Worm (Caenorhabditis elegans): ENCODE results near the gene D2096.10.

The D2096.10 gene

ce11 chrIV:8377501-8377900 is 11.5 kb downstream of the D2096.10 start, which contains the start of gene D2096.7 (continued):
- TF ChIP-seq tlf-1 (GFP tag; optimal IDR thresholded peaks at IDR 0.05) (peak; percentile 62), ztf-28 (GFP tag; IDR thresholded peaks at IDR 0.05) (no peak), nfya-1 (tag; optimal IDR thresholded peaks at IDR 0.05; ENCODE audit: borderline replicate concordance, insufficient read depth) (no peak), pha-4 (tag; optimal IDR thresholded peaks at IDR 0.05) (no peak), madf-6 (GFP tag; IDR thresholded peaks at IDR 0.05) (peak; percentile 86), athp-1 (tag; optimal IDR thresholded peaks at IDR 0.05) (peak; percentile 92), hmg-1.2 (GFP tag; IDR thresholded peaks at IDR 0.05) (peak; percentile 54; the same call in 1 of the 2 replicates), K11D2.4 (GFP tag; IDR thresholded peaks at IDR 0.05) (0 out of 2 replicates have a peak, but pooled peaks have one; percentile 22), rec-8 (tag; optimal IDR thresholded peaks at IDR 0.05) (no peak), lsy-27 (tag; optimal IDR thresholded peaks at IDR 0.05; ENCODE audit: borderline replicate concordance, insufficient read depth) (no peak), ama-1 (optimal IDR thresholded peaks at IDR 0.05) (peak; percentile 74), ama-1 (GFP tag; optimal IDR thresholded peaks at IDR 0.05) (peak; percentile 76 to 95), F10E7.11 (tag; optimal IDR thresholded peaks at IDR 0.05) (peak; percentile 85), F52B5.7 (tag; optimal IDR thresholded peaks at IDR 0.05) (peak; percentile 93), ztf-3 (GFP tag; optimal IDR thresholded peaks at IDR 0.05) (no peak), gei-17 (GFP tag; optimal IDR thresholded peaks at IDR 0.05) (peak; percentile 53), lin-40 (tag; optimal IDR thresholded peaks at IDR 0.05) (no peak), ceh-91 (GFP tag; IDR thresholded peaks at IDR 0.05) (no peak), nhr-27 (tag; optimal IDR thresholded peaks at IDR 0.05) (peak; percentile 85), F23B12.7 (tag; optimal IDR thresholded peaks at IDR 0.05; ENCODE audit: insufficient read depth) (no peak), rpc-1 (optimal IDR thresholded peaks at IDR 0.05) (no peak), rpc-1 (tag; optimal IDR thresholded peaks at IDR 0.05) (peak; percentile 11), egrh-3 (GFP tag; IDR thresholded peaks at IDR 0.05) (no peak), F57C9.4 (tag; optimal IDR thresholded peaks at IDR 0.05) (peak; percentile 72), ekl-4 (GFP tag; IDR thresholded peaks at IDR 0.05) (peak; percentile 92), lir-1 (GFP tag; conservative IDR thresholded peaks at IDR 0.05) (no peak), dpl-1 (GFP tag; optimal IDR thresholded peaks at IDR 0.05) (no peak), nhr-90 (tag; optimal IDR thresholded peaks at IDR 0.05) (peak; percentile 81), Y56A3A.18 (GFP tag; IDR thresholded peaks at IDR 0.05) (peak; percentile 95), egl-44 (GFP tag; IDR thresholded peaks at IDR 0.05) (no peak; the same call in none of the 2 replicates), madf-10 (tag; optimal IDR thresholded peaks at IDR 0.05) (no peak), snpc-1.1 (tag; optimal IDR thresholded peaks at IDR 0.05; ENCODE audit: insufficient read depth) (peak; percentile 48), nfya-2 (GFP tag; IDR thresholded peaks at IDR 0.05) (peak; percentile 93), C06A6.2 (GFP tag; conservative IDR thresholded peaks at IDR 0.05) (no peak), snpc-3.4 (tag; optimal IDR thresholded peaks at IDR 0.05) (peak; percentile 2), ceh-27 (GFP tag; optimal IDR thresholded peaks at IDR 0.05) (no peak), lin-26 (GFP tag; IDR thresholded peaks at IDR 0.05) (peak; percentile 85), nhr-80 (tag; optimal IDR thresholded peaks at IDR 0.05) (no peak), tbp1 (GFP tag; optimal IDR thresholded peaks at IDR 0.05) (peak; percentile 72), attf-3 (GFP tag; conservative IDR thresholded peaks at IDR 0.05) (no peak), zim-3 (tag; optimal IDR thresholded peaks at IDR 0.05) (peak; percentile 64), ceh-100 (GFP tag; IDR thresholded peaks at IDR 0.05) (peak; percentile 74), madf-3 (GFP tag; IDR thresholded peaks at IDR 0.05) (peak; percentile 91), ets-4 (GFP tag; optimal IDR thresholded peaks at IDR 0.05) (peak; percentile 69), B0019.2 (GFP tag; conservative IDR thresholded peaks at IDR 0.05) (no peak), aptf-2 (GFP tag; conservative IDR thresholded peaks at IDR 0.05) (no peak), T07F8.4 (tag; optimal IDR thresholded peaks at IDR 0.05) (no peak), ztf-6 (GFP tag; IDR thresholded peaks at IDR 0.05) (no peak), xnd-1 (tag; optimal IDR thresholded peaks at IDR 0.05) (peak; percentile 61)

Data from whole organism, young adult.